Fruit fly (Drosophila melanogaster) Kc167 (cell line): ENCODE results near the gene ZnT35C.

Experiments
- Myc ChIP-seq: fragments of >200 bp; optimal IDR thresholded peaks from 2 replicates; lab custom pipeline; 2017; ENCODE audit warnings: missing external identifiers
- Sin3A ChIP-seq: fragments of >200 bp; optimal IDR thresholded peaks from 2 replicates; lab custom pipeline; 2018; ENCODE audit warnings: missing external identifiers
- h ChIP-seq: fragments of >200 bp; optimal IDR thresholded peaks from 3 replicates; lab custom pipeline; 2018; ENCODE audit warnings: missing external identifiers
- insv ChIP-seq: fragments of >200 bp; optimal IDR thresholded peaks from 3 replicates; lab custom pipeline; 2018; ENCODE audit warnings: missing external identifiers
- psq ChIP-seq: fragments of >200 bp; optimal IDR thresholded peaks from 2 replicates; lab custom pipeline; 2017; ENCODE audit warnings: missing external identifiers
- ttk ChIP-seq: sonication (Bioruptor generic); optimal IDR thresholded peaks from 2 replicates; lab custom pipeline; 2017; ENCODE audit warnings: missing external identifiers

- TF ChIP-seq ttk (lab: Kevin White, UChicago) (no peak), psq (lab: Kevin White, UChicago) (no peak), Sin3A (lab: Kevin White, UChicago) (no peak), insv (lab: Kevin White, UChicago) (no peak), h (lab: Kevin White, UChicago) (no peak), Myc (lab: Kevin White, UChicago) (no peak)
Measured at dm6 chr2L:15244708-15245107, 2.8 kb downstream of the ZnT35C start.
